Fruit fly (Drosophila melanogaster): ENCODE data around the gene CG4789.

Gene CG4789

dm6 chrX:16783743-16784142, 17.0 kb upstream of the CG4789 start, which contains the start of gene mRpL22 (continued):
- TF ChIP-seq B-H1 (GFP tag; IDR thresholded peaks at IDR 0.05): no peak
- TF ChIP-seq hbn (GFP tag; IDR thresholded peaks at IDR 0.05; ENCODE audit: partially characterized antibody): no peak
- no peak for TF ChIP-seq crol (GFP tag; IDR thresholded peaks at IDR 0.05)
- no peak for TF ChIP-seq CG6791 (GFP tag; IDR thresholded peaks at IDR 0.05; ENCODE audit: partially characterized antibody)
- TF ChIP-seq da (GFP tag; optimal IDR thresholded peaks at IDR 0.05): no peak
- TF ChIP-seq HLHmδ (GFP tag; optimal IDR thresholded peaks at IDR 0.05): no peak
- TF ChIP-seq CG30020 (tag; optimal IDR thresholded peaks at IDR 0.05): no peak
- no peak for TF ChIP-seq HmgD (GFP tag; optimal IDR thresholded peaks at IDR 0.05)
- TF ChIP-seq phol (tag; optimal IDR thresholded peaks at IDR 0.05): no peak
- no peak for TF ChIP-seq ind (GFP tag; optimal IDR thresholded peaks at IDR 0.05)
- no peak for TF ChIP-seq CG8388 (GFP tag; optimal IDR thresholded peaks at IDR 0.05)
- no peak for TF ChIP-seq tll (GFP tag; optimal IDR thresholded peaks at IDR 0.05)
- TF ChIP-seq Mad (GFP tag; optimal IDR thresholded peaks at IDR 0.05): no peak
- no peak for TF ChIP-seq CG1832 (GFP tag; optimal IDR thresholded peaks at IDR 0.05)
- TF ChIP-seq dysf (GFP tag; IDR thresholded peaks at IDR 0.05): no peak
- no peak for TF ChIP-seq CG32772 (GFP tag; IDR thresholded peaks at IDR 0.05)
- no peak for TF ChIP-seq Blimp-1 (GFP tag; optimal IDR thresholded peaks at IDR 0.05)
- no peak for TF ChIP-seq exex (tag; optimal IDR thresholded peaks at IDR 0.05)
- no peak for TF ChIP-seq CG9609 (GFP tag; optimal IDR thresholded peaks at IDR 0.05)
- TF ChIP-seq repo (GFP tag; optimal IDR thresholded peaks at IDR 0.05): no peak
- no peak for TF ChIP-seq fu2 (GFP tag; optimal IDR thresholded peaks at IDR 0.05)
- TF ChIP-seq pfk (GFP tag; optimal IDR thresholded peaks at IDR 0.05): no peak
- TF ChIP-seq CG2202 (tag; optimal IDR thresholded peaks at IDR 0.05): no peak
- no peak for TF ChIP-seq pho (GFP tag; optimal IDR thresholded peaks at IDR 0.05)
- TF ChIP-seq CG15514 (GFP tag; optimal IDR thresholded peaks at IDR 0.05): peak; percentile 57
- 0 out of 2 replicates have a peak, but pooled peaks have one; percentile 17 for TF ChIP-seq CG13287 (GFP tag; IDR thresholded peaks at IDR 0.05; ENCODE audit: partially characterized antibody)
- TF ChIP-seq CG10431 (GFP tag; optimal IDR thresholded peaks at IDR 0.05): no peak
- peak; percentile 56 for TF ChIP-seq CG14710 (tag; optimal IDR thresholded peaks at IDR 0.05)
- TF ChIP-seq CG34422 (GFP tag; IDR thresholded peaks at IDR 0.05): peak; percentile 20; the same call in 1 of the 3 replicates
- no peak for TF ChIP-seq Dbx (GFP tag; IDR thresholded peaks at IDR 0.05)
- no peak for TF ChIP-seq Side (GFP tag; optimal IDR thresholded peaks at IDR 0.05)
- no peak for TF ChIP-seq ham (GFP tag; IDR thresholded peaks at IDR 0.05)
- peak; percentile 26 for TF ChIP-seq trem (tag; optimal IDR thresholded peaks at IDR 0.05)
- no peak for TF ChIP-seq Gug (GFP tag; IDR thresholded peaks at IDR 0.05)
- TF ChIP-seq CG11695 (GFP tag; IDR thresholded peaks at IDR 0.05): no peak
- TF ChIP-seq Asciz (GFP tag; optimal IDR thresholded peaks at IDR 0.05): no peak
- TF ChIP-seq CG17385 (GFP tag; optimal IDR thresholded peaks at IDR 0.05): no peak
- no peak for TF ChIP-seq CG12219 (GFP tag; optimal IDR thresholded peaks at IDR 0.05)
- no peak for TF ChIP-seq CG17829 (tag; optimal IDR thresholded peaks at IDR 0.05)
- TF ChIP-seq ttk (GFP tag; IDR thresholded peaks at IDR 0.05): no peak
- TF ChIP-seq bsh (GFP tag; optimal IDR thresholded peaks at IDR 0.05): no peak
- TF ChIP-seq br (optimal IDR thresholded peaks at IDR 0.05): no peak
- no peak for TF ChIP-seq NC2β (GFP tag; optimal IDR thresholded peaks at IDR 0.05)
- TF ChIP-seq ro (GFP tag; IDR thresholded peaks at IDR 0.05): no peak
- TF ChIP-seq lola (GFP tag; optimal IDR thresholded peaks at IDR 0.05): no peak
- no peak for TF ChIP-seq ac (GFP tag; optimal IDR thresholded peaks at IDR 0.05)
- TF ChIP-seq az2 (GFP tag; optimal IDR thresholded peaks at IDR 0.05): no peak
- TF ChIP-seq ewg (GFP tag; optimal IDR thresholded peaks at IDR 0.05): no peak
- TF ChIP-seq CG8359 (GFP tag; optimal IDR thresholded peaks at IDR 0.05; ENCODE audit: borderline replicate concordance): no peak
- no peak for TF ChIP-seq HHEX (GFP tag; optimal IDR thresholded peaks at IDR 0.05)
- TF ChIP-seq CG8944 (GFP tag; optimal IDR thresholded peaks at IDR 0.05): no peak

All from whole organism, embryonic.